Fruit fly (Drosophila melanogaster) whole organism, embryonic: Measurements from ENCODE around the gene CG5390.

Source experiments
- CG10274 ChIP-seq: fragments of 200-800 bp; sonication (Bioruptor generic); optimal IDR thresholded peaks from 3 replicates; lab custom pipeline; 2017; ENCODE audit warnings: missing biosample characterization, mild to moderate bottlenecking, missing genetic modification characterization
- CG10959 ChIP-seq: fragments of 200-800 bp; sonication (Bioruptor generic); IDR thresholded peaks from 2 replicates; pipeline ENCODE4 v1.3.6; 2022; ENCODE audit warnings: missing biosample characterization, missing genetic modification characterization
- CG11093 ChIP-seq: fragments of 200-800 bp; sonication (Bioruptor generic); IDR thresholded peaks from 3 replicates; pipeline ENCODE4 v1.3.6; 2022; ENCODE audit warnings: missing biosample characterization, missing genetic modification characterization
- CG16863 ChIP-seq: fragments of 200-800 bp; sonication (Bioruptor generic); optimal IDR thresholded peaks from 3 replicates; lab custom pipeline; 2016; ENCODE audit warnings: missing biosample characterization, missing genetic modification characterization
- CG18599 ChIP-seq: fragments of 200-800 bp; sonication (Bioruptor generic); optimal IDR thresholded peaks from 3 replicates; lab custom pipeline; 2017; ENCODE audit warnings: missing biosample characterization, missing genetic modification characterization, mild to moderate bottlenecking, moderate library complexity, missing genetic modification reagents
- CG18764 ChIP-seq: fragments of 200-800 bp; sonication (Bioruptor generic); optimal IDR thresholded peaks from 3 replicates; lab custom pipeline; 2016; ENCODE audit warnings: missing biosample characterization, missing genetic modification characterization
- CG30403 ChIP-seq: fragments of 200-800 bp; sonication (Bioruptor generic); optimal IDR thresholded peaks from 3 replicates; lab custom pipeline; 2016; ENCODE audit warnings: missing biosample characterization, missing genetic modification characterization
- CG30431 ChIP-seq: fragments of 200-800 bp; sonication (Bioruptor generic); optimal IDR thresholded peaks from 2 replicates; lab custom pipeline; 2017; ENCODE audit warnings: missing biosample characterization, missing genetic modification characterization
- CG31388 ChIP-seq: fragments of 200-800 bp; sonication (Bioruptor generic); optimal IDR thresholded peaks from 2 replicates; lab custom pipeline; 2016; ENCODE audit warnings: missing biosample characterization, missing genetic modification characterization
- CG5953 ChIP-seq: fragments of 200-800 bp; sonication (Bioruptor generic); IDR thresholded peaks from 2 replicates; pipeline ENCODE4 v1.3.6; 2022; ENCODE audit warnings: missing biosample characterization, missing genetic modification characterization
- CG7271 ChIP-seq: fragments of 200-800 bp; sonication (Bioruptor generic); optimal IDR thresholded peaks from 2 replicates; lab custom pipeline; 2018; ENCODE audit warnings: missing biosample characterization, mild to moderate bottlenecking, missing genetic modification characterization, moderate library complexity
- CG8089 ChIP-seq: fragments of 200-800 bp; sonication (Bioruptor generic); optimal IDR thresholded peaks from 3 replicates; lab custom pipeline; 2016; ENCODE audit warnings: missing biosample characterization, missing genetic modification characterization
- CG9215 ChIP-seq: fragments of 200-800 bp; sonication (Bioruptor generic); IDR thresholded peaks from 2 replicates; pipeline ENCODE4 v1.3.6; 2022; ENCODE audit warnings: missing biosample characterization, missing genetic modification characterization
- CrebB ChIP-seq: fragments of 200-800 bp; sonication (Bioruptor generic); optimal IDR thresholded peaks from 3 replicates; lab custom pipeline; 2018; ENCODE audit warnings: missing biosample characterization, mild to moderate bottlenecking, missing genetic modification characterization
- D19B ChIP-seq: fragments of 200-800 bp; sonication (Bioruptor generic); optimal IDR thresholded peaks from 2 replicates; lab custom pipeline; 2017; ENCODE audit warnings: missing biosample characterization, mild to moderate bottlenecking, missing genetic modification characterization
- Dad ChIP-seq: fragments of 200-800 bp; sonication (Bioruptor generic); optimal IDR thresholded peaks from 3 replicates; lab custom pipeline; 2016; ENCODE audit warnings: missing biosample characterization, missing genetic modification characterization
- Dbx ChIP-seq: fragments of 200-800 bp; sonication (Bioruptor generic); IDR thresholded peaks from 3 replicates; pipeline ENCODE4 v1.3.6; 2022; ENCODE audit warnings: missing biosample characterization, missing genetic modification characterization
- Dip2 ChIP-seq: fragments of 200-800 bp; sonication (Bioruptor generic); IDR thresholded peaks from 2 replicates; pipeline ENCODE4 v1.3.6; 2022; ENCODE audit warnings: missing biosample characterization, missing genetic modification characterization
- Dip3 ChIP-seq: fragments of 200-800 bp; sonication (Bioruptor generic); optimal IDR thresholded peaks from 3 replicates; lab custom pipeline; 2016; ENCODE audit warnings: missing biosample characterization, missing genetic modification characterization
- Dll ChIP-seq: fragments of 200-800 bp; sonication (Bioruptor generic); IDR thresholded peaks from 4 replicates; pipeline ENCODE4 v1.3.6; 2022; ENCODE audit warnings: missing biosample characterization, missing genetic modification characterization; ENCODE audit not compliant: partially characterized antibody
- Fer2 ChIP-seq: fragments of 200-800 bp; sonication (Bioruptor generic); optimal IDR thresholded peaks from 2 replicates; lab custom pipeline; 2018; ENCODE audit warnings: missing biosample characterization, mild to moderate bottlenecking, missing genetic modification characterization, moderate library complexity
- HLH54F ChIP-seq: fragments of 200-800 bp; sonication (Bioruptor generic); optimal IDR thresholded peaks from 3 replicates; lab custom pipeline; 2016; ENCODE audit warnings: missing biosample characterization, missing genetic modification characterization
- HLHmδ ChIP-seq: fragments of 200-800 bp; sonication (Bioruptor generic); optimal IDR thresholded peaks from 2 replicates; lab custom pipeline; 2018; ENCODE audit warnings: missing biosample characterization, mild to moderate bottlenecking, missing genetic modification characterization, moderate library complexity
- Hand ChIP-seq: fragments of 200-800 bp; sonication (Bioruptor generic); optimal IDR thresholded peaks from 2 replicates; lab custom pipeline; 2017; ENCODE audit warnings: mild to moderate bottlenecking, missing biosample characterization, missing genetic modification reagents, missing genetic modification characterization
- Max ChIP-seq: fragments of 200-800 bp; sonication (Bioruptor generic); optimal IDR thresholded peaks from 2 replicates; lab custom pipeline; 2016; ENCODE audit warnings: missing biosample characterization, mild to moderate bottlenecking, missing genetic modification characterization
- PHDP ChIP-seq: fragments of 200-800 bp; sonication (Bioruptor generic); optimal IDR thresholded peaks from 3 replicates; lab custom pipeline; 2018; ENCODE audit warnings: missing biosample characterization, mild to moderate bottlenecking, missing genetic modification characterization, moderate library complexity
- Trl ChIP-seq, 3 experiments: fragments of >200 bp in 2 of 3; fragments of 200-800 bp in 1 of 3; sonication (Bioruptor generic) in 1 of 3; optimal IDR thresholded peaks; 2 replicates in 1 of 3; 3 replicates in 2 of 3; lab custom pipeline; 2016 to 2017; ENCODE audit warnings: missing biosample characterization in 1 of 3, missing genetic modification characterization in 1 of 3
- Usf ChIP-seq: fragments of 200-800 bp; sonication (Bioruptor generic); optimal IDR thresholded peaks from 2 replicates; lab custom pipeline; 2017; ENCODE audit warnings: missing genotype, missing biosample characterization, missing genetic modification characterization
- caup ChIP-seq: fragments of 200-800 bp; sonication (Bioruptor generic); optimal IDR thresholded peaks from 3 replicates; lab custom pipeline; 2017; ENCODE audit warnings: missing biosample characterization, mild to moderate bottlenecking, missing genetic modification characterization, moderate library complexity; ENCODE audit not compliant: severe bottlenecking
- corto ChIP-seq: fragments of 200-800 bp; sonication (Bioruptor generic); optimal IDR thresholded peaks from 2 replicates; lab custom pipeline; 2016; ENCODE audit warnings: missing biosample characterization, mild to moderate bottlenecking, missing genetic modification characterization, moderate library complexity
- crol ChIP-seq: fragments of 200-800 bp; sonication (Bioruptor generic); IDR thresholded peaks from 2 replicates; pipeline ENCODE4 v1.3.6; 2022; ENCODE audit warnings: missing biosample characterization, missing genetic modification characterization
- dati ChIP-seq: fragments of 200-800 bp; sonication (Bioruptor generic); IDR thresholded peaks from 2 replicates; pipeline ENCODE4 v1.3.6; 2022; ENCODE audit warnings: missing biosample characterization, missing genetic modification characterization
- dmrt11E ChIP-seq: fragments of 200-800 bp; sonication (Bioruptor generic); optimal IDR thresholded peaks from 3 replicates; lab custom pipeline; 2018; ENCODE audit warnings: missing biosample characterization, mild to moderate bottlenecking, missing genetic modification characterization, moderate library complexity
- eyg ChIP-seq: fragments of 200-800 bp; sonication (Bioruptor generic); optimal IDR thresholded peaks from 3 replicates; lab custom pipeline; 2016; ENCODE audit warnings: missing biosample characterization, missing genetic modification characterization
- fd102C ChIP-seq: fragments of 200-800 bp; sonication (Bioruptor generic); optimal IDR thresholded peaks from 2 replicates; lab custom pipeline; 2018; ENCODE audit warnings: missing biosample characterization, mild to moderate bottlenecking, missing genetic modification characterization, moderate library complexity
- gem ChIP-seq: fragments of 200-800 bp; sonication (Bioruptor generic); optimal IDR thresholded peaks from 2 replicates; lab custom pipeline; 2019; ENCODE audit warnings: missing biosample characterization, mild to moderate bottlenecking, missing genetic modification characterization, moderate library complexity
- hbn ChIP-seq: fragments of 200-800 bp; sonication (Bioruptor generic); IDR thresholded peaks from 2 replicates; pipeline ENCODE4 v1.3.6; 2022; ENCODE audit warnings: missing biosample characterization, missing genetic modification characterization; ENCODE audit not compliant: partially characterized antibody
- her ChIP-seq: fragments of 200-800 bp; sonication (Bioruptor generic); optimal IDR thresholded peaks from 2 replicates; lab custom pipeline; 2016; ENCODE audit warnings: missing biosample characterization, missing genetic modification characterization
- ind ChIP-seq: fragments of 200-800 bp; sonication (Bioruptor generic); optimal IDR thresholded peaks from 3 replicates; lab custom pipeline; 2016; ENCODE audit warnings: missing biosample characterization, missing genetic modification characterization
- kay ChIP-seq: fragments of 200-800 bp; sonication (Bioruptor generic); optimal IDR thresholded peaks from 2 replicates; lab custom pipeline; 2016; ENCODE audit warnings: missing biosample characterization, missing genetic modification characterization
- klu ChIP-seq: fragments of 200-800 bp; sonication (Bioruptor generic); IDR thresholded peaks from 2 replicates; pipeline ENCODE4 v1.3.6; 2022; ENCODE audit warnings: missing biosample characterization, missing genetic modification characterization
- kni ChIP-seq: fragments of 200-800 bp; sonication (Bioruptor generic); optimal IDR thresholded peaks from 3 replicates; lab custom pipeline; 2017; ENCODE audit warnings: mild to moderate bottlenecking, missing biosample characterization, missing genetic modification reagents, missing genetic modification characterization
- lmd ChIP-seq: fragments of 200-800 bp; sonication (Bioruptor generic); IDR thresholded peaks from 2 replicates; pipeline ENCODE4 v1.3.6; 2022; ENCODE audit warnings: missing biosample characterization, missing genetic modification characterization
- nom ChIP-seq: fragments of 200-800 bp; sonication (Bioruptor generic); optimal IDR thresholded peaks from 2 replicates; lab custom pipeline; 2017; ENCODE audit warnings: missing biosample characterization, missing genetic modification characterization, mild to moderate bottlenecking, moderate library complexity, missing genetic modification reagents
- org-1 ChIP-seq: fragments of 200-800 bp; sonication (Bioruptor generic); optimal IDR thresholded peaks from 2 replicates; lab custom pipeline; 2017; ENCODE audit warnings: missing biosample characterization, missing genetic modification characterization
- pfk ChIP-seq: fragments of 200-800 bp; sonication (Bioruptor generic); optimal IDR thresholded peaks from 2 replicates; lab custom pipeline; 2018; ENCODE audit warnings: missing biosample characterization, mild to moderate bottlenecking, missing genetic modification characterization, moderate library complexity
- sim ChIP-seq: fragments of 200-800 bp; sonication (Bioruptor generic); IDR thresholded peaks from 2 replicates; pipeline ENCODE4 v1.3.6; 2022; ENCODE audit warnings: missing biosample characterization, missing genetic modification characterization
- sug ChIP-seq: fragments of 200-800 bp; optimal IDR thresholded peaks from 2 replicates; lab custom pipeline; 2019; ENCODE audit warnings: missing biosample characterization, mild to moderate bottlenecking, missing genetic modification characterization, moderate library complexity
- zf30C ChIP-seq: fragments of 200-800 bp; sonication (Bioruptor generic); optimal IDR thresholded peaks from 3 replicates; lab custom pipeline; 2018; ENCODE audit warnings: missing biosample characterization, mild to moderate bottlenecking, missing genetic modification characterization

CG5390 gene

DNA sequence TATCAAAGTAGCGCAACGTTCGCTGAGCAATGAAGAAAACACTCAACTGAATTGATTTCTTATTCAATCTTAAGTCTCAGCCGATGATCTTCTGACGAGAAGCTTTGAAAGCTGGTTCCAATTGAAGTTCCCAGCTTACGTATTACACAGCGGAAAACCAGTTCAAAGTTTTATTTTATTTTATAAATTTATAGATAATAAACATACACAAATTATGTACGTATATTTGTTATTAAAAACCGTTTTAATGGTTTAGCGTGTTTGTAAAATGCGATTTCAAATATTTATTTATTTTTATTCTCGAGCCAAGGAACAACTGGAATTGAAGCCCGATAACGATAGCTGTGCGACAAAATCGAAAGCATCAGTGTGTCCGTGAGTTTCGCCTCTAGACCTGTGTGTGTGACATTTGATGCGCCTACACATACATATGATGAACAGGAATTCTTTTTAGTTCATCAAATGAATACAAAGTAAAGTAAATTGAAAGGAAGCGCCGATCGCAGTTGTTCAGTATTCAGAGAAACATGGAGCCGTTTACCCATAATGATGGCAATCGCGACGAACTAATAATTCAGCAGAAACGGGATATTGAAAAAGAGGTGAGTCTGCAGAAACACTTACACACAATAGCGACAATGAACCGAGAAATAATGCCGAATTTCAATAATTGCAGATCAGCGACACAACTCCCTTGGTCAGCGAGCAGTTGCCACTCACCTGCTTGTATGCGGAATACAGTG, at the start of gene CG5390, which contains the start of gene CG4968 (continued):
- peak; percentile 10 for TF ChIP-seq CG10274
- TF ChIP-seq her (GFP tag; lab: Kevin White, UChicago) = no peak
- TF ChIP-seq ind = peak; percentile 53
- peak; percentile 33 for TF ChIP-seq kay (GFP tag; lab: Kevin White, UChicago)
- peak; percentile 79 for TF ChIP-seq corto (GFP tag; lab: Kevin White, UChicago)
- TF ChIP-seq lmd (GFP tag; lab: Robert Waterston, UW) = peak; percentile 66
- TF ChIP-seq sug (tag; lab: Kevin White, UChicago) = peak; percentile 72
- TF ChIP-seq CG10959 (GFP tag; lab: Robert Waterston, UW) = no peak
- TF ChIP-seq Hand (GFP tag; lab: Kevin White, UChicago) = peak; percentile 54
- TF ChIP-seq CrebB (tag; lab: Kevin White, UChicago) = peak; percentile 56
- no peak for TF ChIP-seq kni (GFP tag; lab: Kevin White, UChicago)
- TF ChIP-seq hbn (GFP tag; lab: Robert Waterston, UW) = no peak
- TF ChIP-seq D19B (GFP tag; lab: Kevin White, UChicago) = peak; percentile 50
- peak; percentile 40 for TF ChIP-seq HLHmδ (GFP tag; lab: Kevin White, UChicago)
- no peak for TF ChIP-seq CG18764
- peak; percentile 87 for TF ChIP-seq gem (tag; lab: Kevin White, UChicago)
- TF ChIP-seq zf30C (GFP tag; lab: Kevin White, UChicago) = peak; percentile 74
- TF ChIP-seq CG5953 (GFP tag; lab: Robert Waterston, UW) = 0 out of 2 replicates have a peak, but pooled peaks have one; percentile 45
- TF ChIP-seq CG11093 (GFP tag; lab: Robert Waterston, UW) = no peak
- peak; percentile 6 for TF ChIP-seq HLH54F (GFP tag; lab: Kevin White, UChicago)
- peak; percentile 79 for TF ChIP-seq CG18599 (GFP tag; lab: Kevin White, UChicago)
- peak; percentile 80 for TF ChIP-seq PHDP (tag; lab: Kevin White, UChicago)
- peak; percentile 54 for TF ChIP-seq nom (GFP tag; lab: Kevin White, UChicago)
- no peak for TF ChIP-seq Trl (optimal IDR thresholded peaks at IDR 0.05; lab: Kevin White, UChicago)
- no peak for TF ChIP-seq Trl (GFP tag; optimal IDR thresholded peaks at IDR 0.05; lab: Kevin White, UChicago)
- TF ChIP-seq CG30403 (GFP tag; lab: Kevin White, UChicago) = peak; percentile 73
- no peak for TF ChIP-seq CG31388 (GFP tag; lab: Kevin White, UChicago)
- no peak for TF ChIP-seq CG7271 (tag; lab: Kevin White, UChicago)
- TF ChIP-seq CG8089 = no peak
- no peak for TF ChIP-seq fd102C (GFP tag; lab: Kevin White, UChicago)
- no peak for TF ChIP-seq crol
- TF ChIP-seq eyg = no peak
- no peak for TF ChIP-seq org-1
- TF ChIP-seq CG9215 = no peak
- TF ChIP-seq Dip3 (GFP tag; lab: Kevin White, UChicago) = peak; percentile 2
- TF ChIP-seq dmrt11E (tag; lab: Kevin White, UChicago) = peak; percentile 7
- TF ChIP-seq pfk = peak; percentile 94
- no peak for TF ChIP-seq CG30431 (GFP tag; lab: Kevin White, UChicago)
- TF ChIP-seq Max = peak; percentile 50
- no peak for TF ChIP-seq dati (GFP tag; lab: Robert Waterston, UW)
- peak; percentile 58; the same call in 1 of the 3 replicates for TF ChIP-seq Dbx (GFP tag; lab: Robert Waterston, UW)
- TF ChIP-seq Dip2 (GFP tag; lab: Robert Waterston, UW) = no peak
- no peak for TF ChIP-seq klu (GFP tag; lab: Robert Waterston, UW)
- no peak for TF ChIP-seq Usf (GFP tag; lab: Kevin White, UChicago)
- peak; percentile 8 for TF ChIP-seq Dad
- peak; percentile 44; the same call in 1 of the 4 replicates for TF ChIP-seq Dll (GFP tag; lab: Robert Waterston, UW)
- TF ChIP-seq Fer2 (tag; lab: Kevin White, UChicago) = peak; percentile 59
- TF ChIP-seq caup = peak; percentile 61
- no peak for TF ChIP-seq CG16863 (GFP tag; lab: Kevin White, UChicago)
- no peak for TF ChIP-seq sim (GFP tag; lab: Robert Waterston, UW)
